Worm (Caenorhabditis elegans) whole organism, L1 larva: ENCODE measurements around the gene aat-1.
"Not testable (repeated sequence)": the region's sequence is repeated elsewhere in the genome, so short reads cannot be mapped to it uniquely, and the experiment has no call there.

ENCODE experiments used
- C16A3.4 ChIP-seq: fragments of 150-350 bp; optimal IDR thresholded peaks from 2 replicates; lab custom pipeline; 2014; ENCODE audit warnings: missing biosample characterization, missing genetic modification characterization
- ama-1 ChIP-seq: fragments of 150-350 bp; optimal IDR thresholded peaks from 2 replicates; lab custom pipeline; 2014
- blmp-1 ChIP-seq: fragments of 150-350 bp; optimal IDR thresholded peaks from 2 replicates; lab custom pipeline; 2014; ENCODE audit warnings: missing biosample characterization, missing genetic modification characterization
- ceh-8 ChIP-seq: fragments of 200-800 bp; sonication (Bioruptor generic); optimal IDR thresholded peaks from 2 replicates; lab custom pipeline; 2018; ENCODE audit warnings: mild to moderate bottlenecking, missing genetic modification characterization, moderate library complexity, missing compliant biosample characterization
- ceh-88 ChIP-seq: fragments of 200-800 bp; sonication (Bioruptor generic); IDR thresholded peaks from 2 replicates; pipeline ENCODE4 v1.3.6; 2022; ENCODE audit warnings: missing genetic modification characterization, missing compliant biosample characterization
- ceh-90 ChIP-seq: sonication (generic microtip); optimal IDR thresholded peaks from 2 replicates; lab custom pipeline; 2016; ENCODE audit warnings: missing genetic modification characterization, missing compliant biosample characterization
- dsc-1 ChIP-seq: sonication (generic microtip); optimal IDR thresholded peaks from 2 replicates; lab custom pipeline; 2016; ENCODE audit warnings: mild to moderate bottlenecking, missing genetic modification characterization, missing compliant biosample characterization
- efl-1 ChIP-seq, 4 experiments: fragments of 150-350 bp; optimal IDR thresholded peaks in 3 of 4; peaks in 1 of 4; 1 replicate in 1 of 4; 2 replicates in 3 of 4; lab custom pipeline; 2014; ENCODE audit warnings: missing biosample characterization in 2 of 4, missing genetic modification characterization in 2 of 4, missing genetic modification reagents in 2 of 4
- efl-3 ChIP-seq: fragments of 200-800 bp; sonication (Bioruptor generic); optimal IDR thresholded peaks from 2 replicates; lab custom pipeline; 2018; ENCODE audit warnings: mild to moderate bottlenecking, missing genetic modification characterization, missing compliant biosample characterization
- egl-27 ChIP-seq, 2 experiments: fragments of 150-350 bp in 1 of 2; sonication (generic microtip); optimal IDR thresholded peaks; 3 replicates each; lab custom pipeline; 2017 to 2018; ENCODE audit warnings: missing biosample characterization in 2 of 2, missing genetic modification characterization in 2 of 2, missing genetic modification reagents in 2 of 2
- elt-3 ChIP-seq, 6 experiments: fragments of 150-350 bp in 1 of 6; sonication (generic microtip); optimal IDR thresholded peaks; 2 replicates each; lab custom pipeline; 2017 to 2018; ENCODE audit warnings: missing biosample characterization in 6 of 6, missing genetic modification characterization in 6 of 6, inconsistent platforms in 1 of 6
- fkh-10 ChIP-seq: sonication (generic microtip); optimal IDR thresholded peaks from 2 replicates; lab custom pipeline; 2017; ENCODE audit warnings: missing biosample characterization, missing genetic modification reagents, missing genetic modification characterization
- fos-1 ChIP-seq: fragments of 150-350 bp; optimal IDR thresholded peaks from 2 replicates; lab custom pipeline; 2014; ENCODE audit warnings: missing biosample characterization, missing genetic modification characterization
- hpl-2 ChIP-seq: fragments of 150-350 bp; optimal IDR thresholded peaks from 2 replicates; lab custom pipeline; 2014; ENCODE audit warnings: missing biosample characterization, missing genetic modification reagents, missing genetic modification characterization
- isw-1 ChIP-seq: fragments of 200-800 bp; sonication (Bioruptor generic); IDR thresholded peaks from 2 replicates; pipeline ENCODE4 v1.3.6; 2022; ENCODE audit warnings: missing genetic modification characterization, missing compliant biosample characterization
- jun-1 ChIP-seq: fragments of 150-350 bp; optimal IDR thresholded peaks from 2 replicates; lab custom pipeline; 2014; ENCODE audit warnings: missing biosample characterization, missing genetic modification reagents, missing genetic modification characterization
- lsy-2 ChIP-seq, 2 experiments: fragments of 150-350 bp; optimal IDR thresholded peaks; 2 replicates each; lab custom pipeline; 2014; ENCODE audit warnings: missing biosample characterization in 2 of 2, missing genetic modification characterization in 2 of 2
- mep-1 ChIP-seq: fragments of 150-350 bp; optimal IDR thresholded peaks from 2 replicates; lab custom pipeline; 2014; ENCODE audit warnings: missing biosample characterization, missing genetic modification characterization
- nhr-11 ChIP-seq: fragments of 150-350 bp; optimal IDR thresholded peaks from 2 replicates; lab custom pipeline; 2014; ENCODE audit warnings: missing biosample characterization, missing genetic modification characterization
- nhr-20 ChIP-seq: sonication (generic microtip); optimal IDR thresholded peaks from 2 replicates; lab custom pipeline; 2016; ENCODE audit warnings: mild to moderate bottlenecking, missing genetic modification characterization, missing compliant biosample characterization
- nhr-71 ChIP-seq: sonication (generic microtip); optimal IDR thresholded peaks from 2 replicates; lab custom pipeline; 2016; ENCODE audit warnings: mild to moderate bottlenecking, missing genetic modification characterization, moderate library complexity, missing compliant biosample characterization
- nhr-84 ChIP-seq: sonication (generic microtip); optimal IDR thresholded peaks from 2 replicates; lab custom pipeline; 2017; ENCODE audit warnings: missing biosample characterization, missing genetic modification characterization
- nhr-85 ChIP-seq: sonication (generic microtip); peaks from one replicate; lab custom pipeline; 2016; ENCODE audit warnings: missing genetic modification characterization, inconsistent platforms, missing compliant biosample characterization
- skn-1 ChIP-seq: fragments of 150-350 bp; optimal IDR thresholded peaks from 2 replicates; lab custom pipeline; 2014; ENCODE audit warnings: missing biosample characterization, missing genetic modification characterization
- snpc-4 ChIP-seq: fragments of 150-350 bp; optimal IDR thresholded peaks from 2 replicates; lab custom pipeline; 2014; ENCODE audit warnings: missing biosample characterization, missing genetic modification characterization
- sox-4 ChIP-seq: sonication (generic microtip); optimal IDR thresholded peaks from 2 replicates; lab custom pipeline; 2016; ENCODE audit warnings: missing genetic modification characterization, missing compliant biosample characterization
- unc-98 ChIP-seq: fragments of 200-800 bp; sonication (Bioruptor generic); IDR thresholded peaks from 2 replicates; pipeline ENCODE4 v1.3.6; 2022; ENCODE audit warnings: missing genetic modification characterization, missing compliant biosample characterization
- xbp-1 ChIP-seq: sonication (generic microtip); optimal IDR thresholded peaks from 2 replicates; lab custom pipeline; 2016; ENCODE audit warnings: missing genetic modification characterization, missing compliant biosample characterization
- zag-1 ChIP-seq: fragments of 150-350 bp; optimal IDR thresholded peaks from 2 replicates; lab custom pipeline; 2014; ENCODE audit warnings: missing biosample characterization, missing genetic modification characterization
- zip-4 ChIP-seq: fragments of 200-800 bp; sonication (Bioruptor generic); optimal IDR thresholded peaks from 2 replicates; lab custom pipeline; 2018; ENCODE audit warnings: mild to moderate bottlenecking, missing genetic modification characterization, moderate library complexity, missing compliant biosample characterization
- ztf-11 ChIP-seq, 2 experiments: sonication (generic microtip); optimal IDR thresholded peaks; 2 replicates each; lab custom pipeline; 2016 to 2017; ENCODE audit warnings: missing genetic modification characterization in 2 of 2, missing biosample characterization in 1 of 2, missing compliant biosample characterization in 1 of 2

Gene aat-1

DNA sequence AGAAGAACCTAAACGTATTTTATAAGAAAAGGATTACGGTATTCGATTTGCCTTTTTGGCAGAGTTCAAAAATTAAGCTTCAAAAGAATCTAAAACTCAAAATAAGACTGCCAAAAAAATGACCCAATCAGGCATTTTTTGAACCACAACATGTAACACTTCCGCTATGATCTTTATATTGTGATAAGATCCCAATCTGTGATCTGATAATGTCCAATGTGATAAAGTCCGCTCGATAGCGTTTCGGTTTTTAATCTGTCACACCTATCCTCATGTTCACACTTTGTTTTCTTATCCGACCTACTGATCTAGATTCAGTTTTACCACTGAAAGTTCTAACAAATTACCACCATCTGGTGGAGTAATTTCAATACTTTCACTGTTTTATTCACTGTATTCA is 12.6 kb upstream of the aat-1 start:
- TF ChIP-seq nhr-11 (tag; lab: Kevin White, UChicago) (no peak), blmp-1 (tag; lab: Kevin White, UChicago) (peak; percentile 3), unc-98 (GFP tag; lab: Robert Waterston, UW) (no peak)

DNA sequence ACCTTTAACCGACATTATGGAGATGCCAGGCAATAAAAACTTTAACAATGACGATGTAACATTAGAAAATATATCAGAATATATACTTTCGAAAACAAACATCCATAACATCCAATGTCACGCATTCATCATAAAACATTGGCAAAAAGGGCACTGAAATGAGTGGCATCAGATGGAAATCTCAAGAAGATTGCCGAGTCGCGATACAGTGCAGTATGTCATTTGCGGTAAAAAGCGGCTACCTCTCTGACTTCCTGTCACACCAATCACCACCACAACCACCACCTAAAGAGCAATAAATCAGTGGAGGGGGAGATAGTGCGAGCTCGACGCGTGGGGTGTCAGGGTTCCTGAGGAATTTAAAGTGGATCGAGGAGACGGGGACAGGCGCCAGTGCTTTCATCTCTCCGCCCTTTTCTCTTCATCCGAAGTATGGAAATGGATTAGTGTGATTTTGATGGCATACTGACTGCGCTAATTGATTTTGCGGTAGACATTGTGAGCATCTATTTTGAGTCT is 11.6 kb upstream of the aat-1 start:
- TF ChIP-seq efl-1 (optimal IDR thresholded peaks at IDR 0.05; lab: Kevin White, UChicago) (no peak), efl-1 (GFP tag; optimal IDR thresholded peaks at IDR 0.05 in 1 of 2; lab: Kevin White, UChicago) (peak in 1 of 2 experiments; percentile 49), isw-1 (GFP tag; lab: Robert Waterston, UW) (no peak)

DNA sequence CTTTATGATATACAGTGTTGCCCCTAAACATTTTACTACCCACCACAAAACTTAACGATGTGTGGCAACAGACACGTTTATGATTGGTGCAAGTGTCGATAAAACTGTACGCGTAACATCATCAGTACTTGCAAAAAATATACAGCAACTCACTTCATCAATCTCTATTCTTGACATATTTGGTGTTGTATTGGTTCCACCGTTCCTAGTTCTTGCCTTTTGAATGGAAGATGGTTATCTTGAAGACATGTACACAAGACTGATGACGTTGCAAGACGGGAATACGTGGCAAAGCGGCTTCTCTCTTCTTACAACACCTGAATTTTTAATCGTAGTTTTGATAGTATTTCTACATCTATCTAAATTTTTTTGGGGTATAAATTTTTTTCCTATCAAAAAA is 9.4 kb upstream of the aat-1 start:
- TF ChIP-seq C16A3.4 (tag; lab: Kevin White, UChicago) (no peak), zag-1 (tag; lab: Kevin White, UChicago) (no peak), dsc-1 (tag; lab: Kevin White, UChicago) (no peak), efl-1 (optimal IDR thresholded peaks at IDR 0.05; lab: Kevin White, UChicago) (no peak), efl-1 (GFP tag; optimal IDR thresholded peaks at IDR 0.05 in 1 of 2; lab: Kevin White, UChicago) (no peak), zip-4 (GFP tag; lab: Kevin White, UChicago) (no peak), ceh-8 (no peak), sox-4 (tag; lab: Kevin White, UChicago) (no peak), xbp-1 (tag; lab: Kevin White, UChicago) (no peak), ama-1 (lab: Kevin White, UChicago) (no peak), isw-1 (GFP tag; lab: Robert Waterston, UW) (no peak), fkh-10 (no peak), lsy-2 (tag; optimal IDR thresholded peaks at IDR 0.05; lab: Kevin White, UChicago) (no peak), fos-1 (tag; lab: Kevin White, UChicago) (no peak), hpl-2 (GFP tag; lab: Kevin White, UChicago) (no peak), unc-98 (GFP tag; lab: Robert Waterston, UW) (no peak), egl-27 (tag; optimal IDR thresholded peaks at IDR 0.05; lab: Kevin White, UChicago) (no peak), elt-3 (tag; optimal IDR thresholded peaks at IDR 0.05; lab: Kevin White, UChicago) (no peak), nhr-84 (tag; lab: Kevin White, UChicago) (no peak), skn-1 (tag; lab: Kevin White, UChicago) (no peak)

DNA sequence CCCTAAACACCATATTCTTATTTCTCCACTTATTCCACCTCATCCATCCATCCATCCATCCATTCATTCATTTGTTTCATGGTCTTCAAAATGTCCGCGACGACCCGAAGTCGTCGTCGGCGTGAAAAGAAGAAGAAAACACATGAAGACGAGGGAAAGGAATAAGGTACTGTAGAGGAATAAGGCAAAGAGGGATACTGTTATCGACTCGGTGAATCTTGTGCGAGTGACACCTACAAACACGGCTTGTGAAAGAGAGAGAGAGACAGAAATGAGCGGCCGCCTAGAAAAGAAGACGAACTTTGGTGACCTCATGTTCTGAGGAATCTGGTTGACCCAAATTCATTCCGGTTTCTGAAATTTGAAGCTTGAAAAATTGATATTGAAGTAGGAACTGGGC is 7.6 kb upstream of the aat-1 start:
- no peak for TF ChIP-seq C16A3.4 (tag; lab: Kevin White, UChicago)
- TF ChIP-seq nhr-85 (tag; lab: Kevin White, UChicago): peak; percentile 62
- peak; percentile 45 for TF ChIP-seq blmp-1 (tag; lab: Kevin White, UChicago)
- TF ChIP-seq efl-1 (optimal IDR thresholded peaks at IDR 0.05; lab: Kevin White, UChicago): no peak
- no peak for TF ChIP-seq efl-1 (GFP tag; optimal IDR thresholded peaks at IDR 0.05 in 1 of 2; lab: Kevin White, UChicago)

DNA sequence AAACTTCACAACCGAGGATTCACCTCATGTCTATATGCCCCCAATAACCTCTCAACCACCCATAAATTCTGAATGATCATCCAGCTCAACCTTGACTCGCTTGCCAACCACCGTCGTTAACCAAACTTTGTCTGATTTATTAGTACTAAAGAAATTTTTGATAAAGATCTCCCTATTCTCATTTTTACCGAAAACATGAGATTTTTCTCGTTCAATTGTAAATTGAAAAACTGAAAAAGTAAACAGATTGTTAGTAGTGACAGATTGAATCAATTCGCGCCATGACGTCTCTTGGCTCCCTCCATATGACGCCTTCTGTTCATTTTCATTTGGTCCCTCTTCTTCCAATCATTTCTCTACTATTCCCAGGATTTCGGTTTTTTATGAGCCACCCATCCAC is 6.5 kb upstream of the aat-1 start:
- TF ChIP-seq ztf-11 (tag; optimal IDR thresholded peaks at IDR 0.05; lab: Kevin White, UChicago) (no peak), nhr-20 (tag; lab: Kevin White, UChicago) (no peak), elt-3 (tag; optimal IDR thresholded peaks at IDR 0.05; lab: Kevin White, UChicago) (no peak), mep-1 (no peak), jun-1 (tag; lab: Kevin White, UChicago) (no peak), snpc-4 (tag; lab: Kevin White, UChicago) (no peak), isw-1 (GFP tag; lab: Robert Waterston, UW) (no peak), efl-3 (no peak), egl-27 (tag; optimal IDR thresholded peaks at IDR 0.05; lab: Kevin White, UChicago) (no peak), nhr-71 (tag; lab: Kevin White, UChicago) (no peak), ceh-90 (tag; lab: Kevin White, UChicago) (no peak)

DNA sequence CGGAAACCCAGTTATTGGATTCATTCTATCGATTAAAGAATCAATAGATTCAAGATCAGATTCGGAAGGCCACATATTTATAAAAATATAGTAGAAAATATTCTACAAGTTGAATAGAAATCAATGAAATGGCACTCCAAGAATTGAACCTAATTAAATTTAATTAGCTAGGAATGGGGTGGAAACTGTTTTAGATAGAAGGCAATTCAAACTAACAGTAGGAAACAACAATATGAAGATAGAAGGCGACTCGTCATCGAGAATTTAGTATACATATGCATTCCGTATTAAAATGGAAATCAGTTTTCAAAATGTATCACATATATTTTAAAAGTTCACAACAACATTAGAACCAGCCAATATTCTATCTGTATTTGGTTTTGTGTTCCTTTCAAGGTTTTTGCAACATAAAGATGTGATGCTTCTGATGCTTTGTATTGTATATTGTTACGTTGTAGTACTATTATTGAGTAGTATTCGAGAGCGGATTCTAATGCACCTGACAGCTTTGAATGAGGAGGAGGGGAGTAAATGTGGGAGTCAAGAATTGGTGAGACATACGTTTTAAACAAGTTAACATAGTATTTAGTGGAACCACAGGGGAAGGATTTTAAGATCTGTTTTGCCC is 5.6 kb downstream of the aat-1 start, which contains the start of the genes F27C8.3 and F27C8.2:
Gene F27C8.3, minus strand, starts transcription at position 101 of the 628 bp plus-strand sequence.
Gene F27C8.2, plus strand, starts transcription at position 578 of the 628 bp plus-strand sequence.
- not testable (repeated sequence) for TF ChIP-seq lsy-2 (tag; optimal IDR thresholded peaks at IDR 0.05; lab: Kevin White, UChicago); isw-1 (GFP tag; lab: Robert Waterston, UW); ceh-88 (GFP tag; lab: Robert Waterston, UW)
- TF ChIP-seq, all 84 proteins: peak for 0; not testable (repeated sequence) for 84
